Worm (Caenorhabditis elegans): ENCODE measurements around the gene fbxc-7.

The fbxc-7 gene

DNA sequence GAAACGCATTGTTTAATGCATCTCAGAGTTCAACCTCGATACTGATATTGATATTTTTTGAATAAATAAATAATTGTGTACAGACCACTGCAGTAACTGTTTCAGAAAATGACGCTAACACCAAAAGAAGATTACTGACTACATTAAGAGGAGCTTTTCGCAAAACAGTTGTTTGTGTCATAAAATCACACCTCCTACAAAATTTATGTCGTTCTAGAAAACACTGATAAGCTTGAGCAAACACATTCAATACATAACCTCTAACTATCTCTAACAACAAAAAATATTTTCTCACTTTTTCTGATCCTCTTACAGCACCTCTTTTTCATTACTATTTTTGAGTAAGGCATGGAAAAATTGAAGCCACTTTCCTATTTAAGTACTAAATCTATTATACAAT is at the start of gene fbxc-7:
fbxc-7 (plus strand) TSS at position 301 of the 400 bp plus-strand sequence.
- TF ChIP-seq elt-2 (tag; optimal IDR thresholded peaks at IDR 0.05): peak; percentile 26

DNA sequence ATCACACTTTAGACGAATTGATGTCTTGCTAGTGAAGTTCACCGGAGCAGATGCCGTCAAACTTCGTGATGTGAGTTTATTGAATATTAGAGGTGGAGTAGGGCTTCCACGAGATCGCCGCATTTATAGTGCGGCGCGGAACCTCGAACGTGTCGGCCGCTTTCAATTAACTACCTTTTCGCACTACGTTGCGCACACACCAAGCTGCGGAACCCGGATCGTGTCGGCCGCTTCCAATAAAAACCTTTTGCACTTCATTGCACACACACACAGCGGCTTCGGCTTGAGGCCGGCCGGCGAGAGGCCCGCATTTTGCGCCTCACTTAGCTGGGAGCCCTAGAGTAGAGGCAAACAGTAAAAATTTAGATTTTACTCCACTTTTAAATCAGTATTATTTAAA is 49.4 kb upstream of the fbxc-7 start:
- TF ChIP-seq nhr-25 (tag; optimal IDR thresholded peaks at IDR 0.05) (no peak), snpc-4 (tag; optimal IDR thresholded peaks at IDR 0.05) (peak; percentile 13)

DNA sequence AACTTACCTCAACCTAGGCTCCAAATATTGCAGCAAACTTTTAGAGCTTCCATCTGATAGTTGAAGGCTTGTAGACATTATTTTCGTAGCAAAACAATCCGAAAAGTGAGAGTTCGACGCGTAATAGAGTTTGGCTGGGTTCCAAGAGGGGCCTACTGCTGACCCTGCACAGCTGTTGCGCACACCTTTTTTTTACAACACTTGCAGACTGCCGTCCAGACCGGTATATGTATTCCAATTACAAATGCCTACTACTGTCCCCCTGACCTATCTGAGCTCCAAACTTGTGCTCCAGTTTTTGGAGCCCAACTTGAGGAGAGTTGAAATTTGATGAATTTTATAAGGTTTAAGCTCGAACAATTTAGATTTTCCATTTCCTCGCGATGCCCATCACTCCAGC is 45.2 kb upstream of the fbxc-7 start, which contains the start of the genes fbxc-24 and fbxc-27:
fbxc-24 (minus strand) TSS at position 101 of the 400 bp plus-strand sequence.
fbxc-27 (plus strand) TSS at position 216 of the 400 bp plus-strand sequence.
- TF ChIP-seq eor-1 (tag; optimal IDR thresholded peaks at IDR 0.05) (no peak), aly-2 (tag; optimal IDR thresholded peaks at IDR 0.05) (no peak), unc-62 (GFP tag; optimal IDR thresholded peaks at IDR 0.05) (no peak), sea-2 (GFP tag; optimal IDR thresholded peaks at IDR 0.05) (no peak), unc-39 (tag; optimal IDR thresholded peaks at IDR 0.05) (no peak), lin-39 (tag; optimal IDR thresholded peaks at IDR 0.05) (no peak)

DNA sequence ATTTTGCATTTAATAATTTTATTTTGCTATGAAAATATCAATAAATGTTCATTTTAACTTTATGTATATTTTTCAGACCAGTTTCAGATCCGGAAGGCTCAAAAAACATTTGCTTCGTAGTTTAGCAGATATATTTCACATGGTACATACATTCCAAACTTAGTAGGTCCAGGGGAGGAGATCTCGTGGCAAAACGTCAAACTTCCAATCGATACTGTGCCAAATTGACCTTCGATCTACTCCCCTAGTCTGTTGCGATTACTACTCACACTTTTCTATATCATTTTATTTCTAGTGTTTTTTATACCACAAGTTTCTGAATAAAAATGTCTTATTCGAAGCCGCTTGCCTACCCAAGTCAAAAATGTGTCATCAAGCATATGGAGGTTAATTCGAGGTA is 43.0 kb upstream of the fbxc-7 start, which contains the start of gene fbxc-31:
fbxc-31 (plus strand) TSS at position 301 of the 400 bp plus-strand sequence.
- no peak for TF ChIP-seq fkh-2 (tag; optimal IDR thresholded peaks at IDR 0.05)
- no peak for TF ChIP-seq elt-2 (tag; optimal IDR thresholded peaks at IDR 0.05)
- no peak for TF ChIP-seq nhr-11 (tag; optimal IDR thresholded peaks at IDR 0.05)
- no peak for TF ChIP-seq ceh-28 (tag; optimal IDR thresholded peaks at IDR 0.05)
- no peak for TF ChIP-seq nhr-67 (tag; optimal IDR thresholded peaks at IDR 0.05)
- no peak for TF ChIP-seq nhr-12 (tag; optimal IDR thresholded peaks at IDR 0.05)

DNA sequence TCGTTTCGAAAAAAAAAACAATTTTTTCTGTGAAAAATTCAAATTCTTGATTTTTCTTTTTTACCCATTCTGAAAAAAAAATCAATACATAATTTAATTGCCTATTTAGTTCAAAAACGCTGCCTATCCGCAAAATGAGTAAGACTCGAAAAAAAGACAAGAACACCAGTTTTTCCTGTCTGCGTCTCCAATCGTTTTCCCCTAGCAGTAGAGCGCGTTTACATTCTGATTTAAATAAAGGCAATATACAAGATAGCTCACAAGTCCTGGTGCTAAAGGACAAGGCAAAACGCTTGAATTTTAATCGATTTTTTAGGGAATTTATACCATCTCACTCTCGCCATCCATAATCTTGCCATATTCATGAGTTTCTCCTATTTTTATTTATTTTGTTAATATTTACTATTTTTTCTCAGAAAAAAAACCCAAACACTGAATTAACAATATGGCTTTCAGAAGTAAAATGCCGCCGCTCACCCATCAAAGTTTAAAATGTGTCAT is 41.5 kb upstream of the fbxc-7 start, which contains the start of gene fbxc-33:
fbxc-33 (plus strand) TSS at position 451 of the 501 bp plus-strand sequence.
- TF ChIP-seq nhr-237 (tag; optimal IDR thresholded peaks at IDR 0.05) (no peak), ztf-4 (tag; optimal IDR thresholded peaks at IDR 0.05) (no peak), ZK546.5 (tag; optimal IDR thresholded peaks at IDR 0.05) (no peak), nhr-11 (tag; optimal IDR thresholded peaks at IDR 0.05) (no peak), fkh-10 (GFP tag; optimal IDR thresholded peaks at IDR 0.05) (no peak), lin-15B (tag; optimal IDR thresholded peaks at IDR 0.05) (peak; percentile 65), elt-1 (tag; optimal IDR thresholded peaks at IDR 0.05) (no peak), nhr-12 (tag; optimal IDR thresholded peaks at IDR 0.05) (no peak), aly-2 (tag; optimal IDR thresholded peaks at IDR 0.05) (no peak), egl-27 (tag; optimal IDR thresholded peaks at IDR 0.05) (no peak), ceh-16 (tag; optimal IDR thresholded peaks at IDR 0.05) (no peak), snpc-4 (tag; optimal IDR thresholded peaks at IDR 0.05) (peak; percentile 36), ceh-9 (tag; optimal IDR thresholded peaks at IDR 0.05) (no peak), ama-1 (optimal IDR thresholded peaks at IDR 0.05) (no peak), elt-2 (tag; optimal IDR thresholded peaks at IDR 0.05) (peak; percentile 41), ceh-82 (tag; optimal IDR thresholded peaks at IDR 0.05) (no peak), nhr-76 (tag; optimal IDR thresholded peaks at IDR 0.05) (no peak), lsy-12 (tag; optimal IDR thresholded peaks at IDR 0.05) (no peak)

DNA sequence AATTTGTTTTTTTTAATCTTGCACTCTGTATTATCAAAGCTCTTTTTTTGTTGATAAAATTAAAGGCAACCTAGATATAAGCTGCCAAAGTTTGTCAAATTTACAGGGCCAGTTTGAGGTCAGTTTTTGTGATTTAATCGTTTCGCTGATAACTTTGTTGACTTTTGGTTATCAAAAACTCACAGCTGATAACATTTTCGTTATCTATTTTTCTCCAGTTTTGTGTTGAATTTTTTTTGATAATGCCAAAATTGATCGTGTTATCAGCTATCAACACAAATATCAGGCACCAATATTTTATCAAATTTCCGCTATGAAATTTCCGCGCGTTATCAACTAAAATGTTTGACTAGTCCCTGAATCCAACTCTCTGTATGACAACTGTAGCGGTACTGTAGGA is 39.5 kb upstream of the fbxc-7 start:
- TF ChIP-seq pha-4 (tag; optimal IDR thresholded peaks at IDR 0.05) (peak; percentile 95), fos-1 (tag; optimal IDR thresholded peaks at IDR 0.05) (peak; percentile 49), jun-1 (tag; optimal IDR thresholded peaks at IDR 0.05) (peak; percentile 98), nhr-77 (tag; optimal IDR thresholded peaks at IDR 0.05) (no peak), egl-27 (tag; optimal IDR thresholded peaks at IDR 0.05) (peak; percentile 73), pqm-1 (tag; optimal IDR thresholded peaks at IDR 0.05) (peak; percentile 99), elt-2 (tag; optimal IDR thresholded peaks at IDR 0.05) (peak; percentile 100), ama-1 (optimal IDR thresholded peaks at IDR 0.05) (no peak)

DNA sequence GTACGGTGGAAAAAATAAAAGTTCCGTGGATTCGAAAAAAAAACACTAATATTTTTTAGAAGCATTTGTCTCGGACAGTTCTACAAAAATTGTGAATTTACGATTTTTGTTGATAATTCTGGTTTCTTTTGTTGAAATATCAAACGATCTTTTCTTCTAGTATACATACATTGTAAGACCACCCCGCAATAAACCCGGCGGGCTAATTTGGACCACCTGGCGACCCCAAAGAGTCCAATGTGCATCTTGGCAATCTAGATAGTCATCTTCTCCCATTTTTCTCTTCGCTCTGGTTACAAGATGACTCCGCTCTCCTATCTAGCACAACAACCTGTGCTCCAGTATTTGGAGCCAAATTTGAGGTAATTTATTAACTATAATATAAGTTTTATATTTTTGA is 38.9 kb upstream of the fbxc-7 start, which contains the start of gene fbxc-29:
fbxc-29 (plus strand) TSS at position 301 of the 400 bp plus-strand sequence.
- TF ChIP-seq ama-1 (optimal IDR thresholded peaks at IDR 0.05) (no peak), egl-5 (tag; optimal IDR thresholded peaks at IDR 0.05) (no peak), nhr-77 (tag; optimal IDR thresholded peaks at IDR 0.05) (no peak), skn-1 (tag; optimal IDR thresholded peaks at IDR 0.05) (no peak), hmg-11 (tag; optimal IDR thresholded peaks at IDR 0.05) (no peak), pqm-1 (tag; optimal IDR thresholded peaks at IDR 0.05) (no peak), egl-27 (tag; optimal IDR thresholded peaks at IDR 0.05) (no peak), nhr-28 (tag; optimal IDR thresholded peaks at IDR 0.05) (no peak), daf-12 (tag; optimal IDR thresholded peaks at IDR 0.05) (no peak), nhr-76 (tag; optimal IDR thresholded peaks at IDR 0.05) (no peak), unc-39 (tag; optimal IDR thresholded peaks at IDR 0.05) (no peak), ceh-82 (tag; optimal IDR thresholded peaks at IDR 0.05) (no peak)
